Fruit fly (Drosophila melanogaster) whole organism, embryonic: ENCODE data around the gene CG14147.

Experiments used
- Abd-B ChIP-seq: fragments of 200-800 bp; sonication (Bioruptor generic); optimal IDR thresholded peaks from 2 replicates; lab custom pipeline; 2018; ENCODE audit warnings: missing biosample characterization, mild to moderate bottlenecking, missing genetic modification characterization, moderate library complexity
- Aef1 ChIP-seq: fragments of 200-800 bp; sonication (Bioruptor generic); IDR thresholded peaks from 3 replicates; pipeline ENCODE4 v1.3.6; 2022; ENCODE audit warnings: missing biosample characterization, missing genetic modification characterization
- Asciz ChIP-seq: fragments of 200-800 bp; sonication (Bioruptor generic); optimal IDR thresholded peaks from 2 replicates; lab custom pipeline; 2017; ENCODE audit warnings: missing biosample characterization, mild to moderate bottlenecking, missing genetic modification characterization, missing genetic modification reagents
- B-H1 ChIP-seq: fragments of 200-800 bp; sonication (Bioruptor generic); IDR thresholded peaks from 3 replicates; pipeline ENCODE4 v1.3.6; 2022; ENCODE audit warnings: missing biosample characterization, missing genetic modification characterization
- Bteb2 ChIP-seq: fragments of 200-800 bp; sonication (Bioruptor generic); optimal IDR thresholded peaks from 2 replicates; lab custom pipeline; 2016; ENCODE audit warnings: missing biosample characterization, missing genetic modification characterization
- C15 ChIP-seq: fragments of 200-800 bp; sonication (Bioruptor generic); IDR thresholded peaks from 3 replicates; pipeline ENCODE4 v1.3.6; 2022; ENCODE audit warnings: missing biosample characterization, missing genetic modification characterization
- CG12236 ChIP-seq: fragments of 200-800 bp; sonication (Bioruptor generic); optimal IDR thresholded peaks from 2 replicates; lab custom pipeline; 2016; ENCODE audit warnings: missing biosample characterization, missing genetic modification characterization
- CG13624 ChIP-seq: fragments of 200-800 bp; sonication (Bioruptor generic); optimal IDR thresholded peaks from 2 replicates; lab custom pipeline; 2016; ENCODE audit warnings: missing biosample characterization, missing genetic modification characterization
- CG14965 ChIP-seq: fragments of 200-800 bp; sonication (Bioruptor generic); optimal IDR thresholded peaks from 2 replicates; lab custom pipeline; 2016; ENCODE audit warnings: missing biosample characterization, missing genetic modification characterization, borderline replicate concordance
- CG15073 ChIP-seq: fragments of 200-800 bp; sonication (Bioruptor generic); optimal IDR thresholded peaks from 2 replicates; lab custom pipeline; 2016; ENCODE audit warnings: missing biosample characterization, missing genetic modification characterization
- CG1529 ChIP-seq: fragments of 200-800 bp; sonication (Bioruptor generic); optimal IDR thresholded peaks from 3 replicates; lab custom pipeline; 2018; ENCODE audit warnings: missing biosample characterization, missing genetic modification characterization
- CG18764 ChIP-seq: fragments of 200-800 bp; sonication (Bioruptor generic); optimal IDR thresholded peaks from 3 replicates; lab custom pipeline; 2016; ENCODE audit warnings: missing biosample characterization, missing genetic modification characterization
- CG2116 ChIP-seq: fragments of 200-800 bp; sonication (Bioruptor generic); optimal IDR thresholded peaks from 3 replicates; lab custom pipeline; 2018; ENCODE audit warnings: missing biosample characterization, mild to moderate bottlenecking, missing genetic modification characterization
- CG2129 ChIP-seq: fragments of 200-800 bp; sonication (Bioruptor generic); IDR thresholded peaks from 2 replicates; pipeline ENCODE4 v1.3.6; 2022; ENCODE audit warnings: missing biosample characterization, missing genetic modification characterization; ENCODE audit not compliant: partially characterized antibody
- CG30403 ChIP-seq: fragments of 200-800 bp; sonication (Bioruptor generic); optimal IDR thresholded peaks from 3 replicates; lab custom pipeline; 2016; ENCODE audit warnings: missing biosample characterization, missing genetic modification characterization
- CG6175 ChIP-seq: fragments of 200-800 bp; sonication (Bioruptor generic); IDR thresholded peaks from 3 replicates; pipeline ENCODE4 v1.3.6; 2022; ENCODE audit warnings: missing biosample characterization, missing genetic modification characterization
- CG9797 ChIP-seq: fragments of 200-800 bp; sonication (Bioruptor generic); optimal IDR thresholded peaks from 3 replicates; lab custom pipeline; 2018; ENCODE audit warnings: missing biosample characterization, mild to moderate bottlenecking, missing genetic modification characterization
- CG9932 ChIP-seq: fragments of 200-800 bp; sonication (Bioruptor generic); IDR thresholded peaks from 2 replicates; pipeline ENCODE4 v1.3.6; 2022; ENCODE audit warnings: missing biosample characterization, missing genetic modification characterization
- E2f1 ChIP-seq: fragments of 200-800 bp; sonication (Bioruptor generic); IDR thresholded peaks from 2 replicates; pipeline ENCODE4 v1.3.6; 2022; ENCODE audit warnings: missing biosample characterization, missing genetic modification characterization
- HmgZ ChIP-seq: fragments of 200-800 bp; sonication (Bioruptor generic); optimal IDR thresholded peaks from 2 replicates; lab custom pipeline; 2018; ENCODE audit warnings: missing biosample characterization, mild to moderate bottlenecking, missing genetic modification characterization
- Med ChIP-seq: fragments of 200-800 bp; sonication (Bioruptor generic); peaks from one replicate; lab custom pipeline; 2016; ENCODE audit warnings: missing biosample characterization, missing genetic modification characterization, mild to moderate bottlenecking, inconsistent platforms, moderate library complexity
- Mrtf ChIP-seq: fragments of 200-800 bp; sonication (Bioruptor generic); IDR thresholded peaks from 3 replicates; pipeline ENCODE4 v1.3.6; 2022; ENCODE audit warnings: missing biosample characterization, missing genetic modification characterization
- NFAT ChIP-seq: fragments of 200-800 bp; sonication (Bioruptor generic); IDR thresholded peaks from 2 replicates; pipeline ENCODE4 v1.3.6; 2022; ENCODE audit warnings: missing biosample characterization, missing genetic modification characterization
- NK7.1 ChIP-seq: fragments of 200-800 bp; sonication (Bioruptor generic); optimal IDR thresholded peaks from 3 replicates; lab custom pipeline; 2016; ENCODE audit warnings: missing biosample characterization, missing genetic modification characterization
- Neu2 ChIP-seq: fragments of 200-800 bp; sonication (Bioruptor generic); optimal IDR thresholded peaks from 3 replicates; lab custom pipeline; 2016; ENCODE audit warnings: missing biosample characterization, missing genetic modification characterization, borderline replicate concordance
- Nf-YB ChIP-seq: fragments of 200-800 bp; sonication (Bioruptor generic); optimal IDR thresholded peaks from 3 replicates; lab custom pipeline; 2019; ENCODE audit warnings: missing biosample characterization, mild to moderate bottlenecking, missing genetic modification characterization, moderate library complexity
- Nf-YC ChIP-seq: fragments of 200-800 bp; optimal IDR thresholded peaks from 3 replicates; lab custom pipeline; 2019; ENCODE audit warnings: missing biosample characterization, mild to moderate bottlenecking, missing genetic modification characterization, moderate library complexity
- Optix ChIP-seq: fragments of 200-800 bp; sonication (Bioruptor generic); IDR thresholded peaks from 3 replicates; pipeline ENCODE4 v1.3.6; 2022; ENCODE audit warnings: missing biosample characterization, missing genetic modification characterization
- Xbp1 ChIP-seq: fragments of 200-800 bp; sonication (Bioruptor generic); optimal IDR thresholded peaks from 3 replicates; lab custom pipeline; 2016; ENCODE audit warnings: missing biosample characterization, mild to moderate bottlenecking, missing genetic modification characterization
- Xrp1 ChIP-seq: fragments of 200-800 bp; sonication (Bioruptor generic); IDR thresholded peaks from 2 replicates; pipeline ENCODE4 v1.3.6; 2022; ENCODE audit warnings: missing biosample characterization, missing genetic modification characterization
- YL-1 ChIP-seq: fragments of 200-800 bp; sonication (Bioruptor generic); optimal IDR thresholded peaks from 3 replicates; lab custom pipeline; 2017; ENCODE audit warnings: missing biosample characterization, mild to moderate bottlenecking, missing genetic modification characterization
- abd-A ChIP-seq: fragments of 200-800 bp; sonication (Bioruptor generic); optimal IDR thresholded peaks from 3 replicates; lab custom pipeline; 2019; ENCODE audit warnings: missing biosample characterization, mild to moderate bottlenecking, missing genetic modification characterization, moderate library complexity
- al ChIP-seq: fragments of 200-800 bp; sonication (Bioruptor generic); IDR thresholded peaks from 2 replicates; pipeline ENCODE4 v1.3.6; 2022; ENCODE audit warnings: missing biosample characterization, missing genetic modification characterization
- ap ChIP-seq: fragments of 200-800 bp; sonication (Bioruptor generic); IDR thresholded peaks from 2 replicates; pipeline ENCODE4 v1.3.6; 2022; ENCODE audit warnings: missing biosample characterization, missing genetic modification characterization
- ato ChIP-seq: fragments of 200-800 bp; sonication (Bioruptor generic); IDR thresholded peaks from 2 replicates; pipeline ENCODE4 v1.3.6; 2022; ENCODE audit warnings: missing biosample characterization, missing genetic modification characterization; ENCODE audit not compliant: partially characterized antibody
- bab2 ChIP-seq: fragments of 200-800 bp; sonication (Bioruptor generic); optimal IDR thresholded peaks from 2 replicates; lab custom pipeline; 2016; ENCODE audit warnings: missing biosample characterization, missing genetic modification characterization
- ci ChIP-seq: fragments of 200-800 bp; sonication (Bioruptor generic); IDR thresholded peaks from 3 replicates; pipeline ENCODE4 v1.3.6; 2022; ENCODE audit warnings: missing biosample characterization, missing genetic modification characterization
- corto ChIP-seq: fragments of 200-800 bp; sonication (Bioruptor generic); optimal IDR thresholded peaks from 2 replicates; lab custom pipeline; 2016; ENCODE audit warnings: missing biosample characterization, mild to moderate bottlenecking, missing genetic modification characterization, moderate library complexity
- fd3F ChIP-seq: fragments of 200-800 bp; sonication (Bioruptor generic); optimal IDR thresholded peaks from 2 replicates; lab custom pipeline; 2018; ENCODE audit warnings: missing biosample characterization, mild to moderate bottlenecking, missing genetic modification characterization, moderate library complexity
- gcm ChIP-seq: fragments of 200-800 bp; sonication (Bioruptor generic); optimal IDR thresholded peaks from 2 replicates; lab custom pipeline; 2019; ENCODE audit warnings: missing biosample characterization, mild to moderate bottlenecking, missing genetic modification characterization, moderate library complexity
- gro ChIP-seq: fragments of 200-800 bp; sonication (Bioruptor generic); optimal IDR thresholded peaks from 2 replicates; lab custom pipeline; 2016; ENCODE audit warnings: missing biosample characterization, missing genetic modification characterization
- kni ChIP-seq: fragments of 200-800 bp; sonication (Bioruptor generic); optimal IDR thresholded peaks from 3 replicates; lab custom pipeline; 2017; ENCODE audit warnings: mild to moderate bottlenecking, missing biosample characterization, missing genetic modification reagents, missing genetic modification characterization
- oc ChIP-seq: fragments of 200-800 bp; sonication (Bioruptor generic); optimal IDR thresholded peaks from 2 replicates; lab custom pipeline; 2018; ENCODE audit warnings: missing biosample characterization, mild to moderate bottlenecking, missing genetic modification characterization, moderate library complexity
- p53 ChIP-seq: fragments of 200-800 bp; sonication (Bioruptor generic); optimal IDR thresholded peaks from 2 replicates; lab custom pipeline; 2016; ENCODE audit warnings: missing biosample characterization, missing genetic modification characterization
- psq ChIP-seq: fragments of 200-800 bp; sonication (Bioruptor generic); optimal IDR thresholded peaks from 2 replicates; lab custom pipeline; 2017; ENCODE audit warnings: missing biosample characterization, missing genetic modification characterization
- sima ChIP-seq: fragments of 200-800 bp; sonication (Bioruptor generic); optimal IDR thresholded peaks from 2 replicates; lab custom pipeline; 2016; ENCODE audit warnings: missing biosample characterization, missing genetic modification characterization

Gene CG14147

dm6 chr3L:10956558-10956957 is 15.9 kb upstream of the CG14147 start (continued):
- TF ChIP-seq kni = no peak
- no peak for TF ChIP-seq Xrp1 (GFP tag; lab: Robert Waterston, UW)
- TF ChIP-seq Xbp1 (GFP tag; lab: Kevin White, UChicago) = no peak
- TF ChIP-seq NFAT (GFP tag; lab: Robert Waterston, UW) = peak; percentile 42; the same call in 1 of the 2 replicates
- TF ChIP-seq HmgZ = no peak
- no peak for TF ChIP-seq CG12236 (GFP tag; lab: Kevin White, UChicago)
- TF ChIP-seq fd3F = no peak
- no peak for TF ChIP-seq CG9932 (GFP tag; lab: Robert Waterston, UW)
- TF ChIP-seq abd-A = peak; percentile 72
- TF ChIP-seq CG14965 = no peak
- TF ChIP-seq CG9797 = no peak
- TF ChIP-seq CG15073 (GFP tag; lab: Kevin White, UChicago) = no peak
- TF ChIP-seq Nf-YB = peak; percentile 89
- no peak for TF ChIP-seq p53 (GFP tag; lab: Kevin White, UChicago)
- TF ChIP-seq Med = peak; percentile 70
- TF ChIP-seq Neu2 = no peak
- TF ChIP-seq ap = no peak
- TF ChIP-seq CG18764 (GFP tag; lab: Kevin White, UChicago) = no peak
- no peak for TF ChIP-seq psq (GFP tag; lab: Kevin White, UChicago)
- no peak for TF ChIP-seq sima (GFP tag; lab: Kevin White, UChicago)
- TF ChIP-seq ato = no peak
- TF ChIP-seq Bteb2 = no peak
- TF ChIP-seq E2f1 (GFP tag; lab: Robert Waterston, UW) = no peak
- no peak for TF ChIP-seq C15 (GFP tag; lab: Robert Waterston, UW)
- TF ChIP-seq CG6175 (GFP tag; lab: Robert Waterston, UW) = no peak
- TF ChIP-seq CG13624 (GFP tag; lab: Kevin White, UChicago) = no peak
- TF ChIP-seq gcm (GFP tag; lab: Kevin White, UChicago) = no peak
- TF ChIP-seq ci = 0 out of 3 replicates have a peak, but pooled peaks have one; percentile 41
- TF ChIP-seq bab2 (GFP tag; lab: Kevin White, UChicago) = no peak
- TF ChIP-seq Aef1 = no peak
- no peak for TF ChIP-seq CG1529 (GFP tag; lab: Kevin White, UChicago)
- no peak for TF ChIP-seq Optix (GFP tag; lab: Robert Waterston, UW)
- TF ChIP-seq CG30403 (GFP tag; lab: Kevin White, UChicago) = no peak
- TF ChIP-seq Asciz = no peak
- TF ChIP-seq NK7.1 (GFP tag; lab: Kevin White, UChicago) = no peak
- no peak for TF ChIP-seq gro
- TF ChIP-seq CG2116 (GFP tag; lab: Kevin White, UChicago) = no peak
- no peak for TF ChIP-seq oc
- TF ChIP-seq corto (GFP tag; lab: Kevin White, UChicago) = no peak
- TF ChIP-seq Abd-B (GFP tag; lab: Kevin White, UChicago) = no peak
- TF ChIP-seq CG2129 (GFP tag; lab: Robert Waterston, UW) = no peak
- TF ChIP-seq Mrtf = no peak
- TF ChIP-seq B-H1 (GFP tag; lab: Robert Waterston, UW) = no peak
- no peak for TF ChIP-seq al (GFP tag; lab: Robert Waterston, UW)
- peak; percentile 90 for TF ChIP-seq Nf-YC (tag; lab: Kevin White, UChicago)
- TF ChIP-seq YL-1 (GFP tag; lab: Kevin White, UChicago) = no peak
